Worm (Caenorhabditis elegans) whole organism, L1 larva: Measurements from ENCODE around the gene bath-29.

ENCODE experiments used
- lsy-2 ChIP-seq, 2 experiments: fragments of 150-350 bp; optimal IDR thresholded peaks; 2 replicates each; lab custom pipeline; 2014; ENCODE audit warnings: missing biosample characterization in 2 of 2, missing genetic modification characterization in 2 of 2
- mdl-1 ChIP-seq, 2 experiments: fragments of 150-350 bp; optimal IDR thresholded peaks; 2 replicates each; lab custom pipeline; 2014 to 2017; ENCODE audit warnings: missing biosample characterization in 2 of 2, missing genetic modification characterization in 2 of 2, inconsistent platforms in 1 of 2
- nhr-19 ChIP-seq: fragments of 200-800 bp; sonication (Bioruptor generic); conservative IDR thresholded peaks from 2 replicates; pipeline ENCODE4 v1.3.6; 2022; ENCODE audit warnings: missing genetic modification characterization, missing compliant biosample characterization
- skn-1 ChIP-seq: fragments of 150-350 bp; optimal IDR thresholded peaks from 2 replicates; lab custom pipeline; 2014; ENCODE audit warnings: missing biosample characterization, missing genetic modification characterization

ce11 chrII:3373875-3374274 is 25.5 kb downstream of the bath-29 start:
- no peak for TF ChIP-seq mdl-1 (tag; optimal IDR thresholded peaks at IDR 0.05; lab: Kevin White, UChicago)
- no peak for TF ChIP-seq lsy-2 (tag; optimal IDR thresholded peaks at IDR 0.05; lab: Kevin White, UChicago)
- no peak for TF ChIP-seq skn-1 (tag; lab: Kevin White, UChicago)
- no peak for TF ChIP-seq nhr-19 (GFP tag; lab: Robert Waterston, UW)
